Fruit fly (Drosophila melanogaster): ENCODE data around the gene Brr2.
A peak's percentile ranks its signal among the peaks of the same experiment; 100 is the strongest.

Brr2 gene

DNA sequence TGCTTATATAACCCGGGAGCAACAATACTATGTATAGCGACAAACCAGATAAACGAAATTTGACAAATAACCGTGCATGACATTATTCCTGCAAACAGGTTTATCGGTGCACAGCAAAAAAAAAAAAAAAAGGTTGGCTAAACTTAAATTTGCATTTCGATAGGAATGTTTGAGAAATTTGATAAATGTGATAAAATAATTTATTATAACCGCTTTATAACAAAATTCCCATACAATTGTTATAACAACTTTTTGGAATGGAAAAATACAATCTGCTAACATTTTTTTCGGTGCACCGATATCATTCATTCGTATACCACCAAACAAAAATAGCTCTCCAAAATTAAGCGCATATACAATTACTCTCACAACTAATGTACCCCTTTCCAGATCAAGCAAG is 9.9 kb upstream of the Brr2 start (continued):
- TF ChIP-seq CG1602 (GFP tag; optimal IDR thresholded peaks at IDR 0.05) (no peak), PHDP (tag; optimal IDR thresholded peaks at IDR 0.05) (peak; percentile 53), ranshi (GFP tag; IDR thresholded peaks at IDR 0.05) (peak; percentile 45; the same call in 1 of the 2 replicates), kah (GFP tag; optimal IDR thresholded peaks at IDR 0.05) (no peak), CG12219 (GFP tag; optimal IDR thresholded peaks at IDR 0.05) (no peak), oc (tag; optimal IDR thresholded peaks at IDR 0.05) (no peak), gsb-n (tag; optimal IDR thresholded peaks at IDR 0.05) (no peak), Doc3 (GFP tag; IDR thresholded peaks at IDR 0.05; ENCODE audit: partially characterized antibody) (no peak), CG4707 (GFP tag; optimal IDR thresholded peaks at IDR 0.05) (no peak), Stat92E (GFP tag; optimal IDR thresholded peaks at IDR 0.05) (no peak), Doc2 (GFP tag; IDR thresholded peaks at IDR 0.05) (no peak), al (GFP tag; IDR thresholded peaks at IDR 0.05) (peak; percentile 58; the same call in 1 of the 2 replicates), chn (GFP tag; optimal IDR thresholded peaks at IDR 0.05) (no peak), CG6813 (GFP tag; optimal IDR thresholded peaks at IDR 0.05) (peak; percentile 20), cato (GFP tag; optimal IDR thresholded peaks at IDR 0.05; ENCODE audit: borderline replicate concordance) (no peak), CG10366 (GFP tag; IDR thresholded peaks at IDR 0.05) (0 out of 2 replicates have a peak, but pooled peaks have one; percentile 42), CG9932 (GFP tag; IDR thresholded peaks at IDR 0.05) (no peak), fd96Cb (tag; optimal IDR thresholded peaks at IDR 0.05) (peak; percentile 46), pum (GFP tag; optimal IDR thresholded peaks at IDR 0.05) (no peak), CG13287 (GFP tag; IDR thresholded peaks at IDR 0.05; ENCODE audit: partially characterized antibody) (no peak), Meics (GFP tag; optimal IDR thresholded peaks at IDR 0.05) (peak; percentile 50), Atf3 (GFP tag; optimal IDR thresholded peaks at IDR 0.05) (no peak), pnt (GFP tag; optimal IDR thresholded peaks at IDR 0.05) (no peak), chinmo (GFP tag; IDR thresholded peaks at IDR 0.05; ENCODE audit: partially characterized antibody) (no peak), CG13296 (GFP tag; optimal IDR thresholded peaks at IDR 0.05) (peak; percentile 39), Dip3 (GFP tag; optimal IDR thresholded peaks at IDR 0.05) (no peak), tio (GFP tag; optimal IDR thresholded peaks at IDR 0.05) (no peak), sim (GFP tag; IDR thresholded peaks at IDR 0.05) (no peak), Kr (GFP tag; optimal IDR thresholded peaks at IDR 0.05) (no peak), CG2678 (tag; optimal IDR thresholded peaks at IDR 0.05) (peak; percentile 73), CG4820 (GFP tag; optimal IDR thresholded peaks at IDR 0.05) (peak; percentile 42), CG17328 (GFP tag; IDR thresholded peaks at IDR 0.05) (peak; percentile 46; the same call in 1 of the 2 replicates), corto (GFP tag; optimal IDR thresholded peaks at IDR 0.05) (no peak), Hr39 (optimal IDR thresholded peaks at IDR 0.05) (no peak), CG18011 (GFP tag; optimal IDR thresholded peaks at IDR 0.05) (no peak), CG10321 (GFP tag; IDR thresholded peaks at IDR 0.05) (no peak), D19B (GFP tag; optimal IDR thresholded peaks at IDR 0.05) (no peak), CG3838 (GFP tag; optimal IDR thresholded peaks at IDR 0.05) (no peak), jing (GFP tag; optimal IDR thresholded peaks at IDR 0.05) (no peak), CG33557 (GFP tag; optimal IDR thresholded peaks at IDR 0.05) (no peak), Sox102F (GFP tag; optimal IDR thresholded peaks at IDR 0.05) (no peak), Dad (GFP tag; optimal IDR thresholded peaks at IDR 0.05) (no peak), h (optimal IDR thresholded peaks at IDR 0.05) (no peak), CG12769 (tag; optimal IDR thresholded peaks at IDR 0.05) (no peak), CG32772 (GFP tag; IDR thresholded peaks at IDR 0.05) (no peak), dysf (GFP tag; IDR thresholded peaks at IDR 0.05) (peak; percentile 76), CG2889 (GFP tag; IDR thresholded peaks at IDR 0.05) (no peak), ken (GFP tag; IDR thresholded peaks at IDR 0.05) (no peak), CG5953 (GFP tag; IDR thresholded peaks at IDR 0.05) (no peak), CG12659 (GFP tag; optimal IDR thresholded peaks at IDR 0.05) (no peak), ro (GFP tag; IDR thresholded peaks at IDR 0.05) (no peak), Ets97D (GFP tag; optimal IDR thresholded peaks at IDR 0.05) (no peak)
